Fruit fly (Drosophila melanogaster) whole organism, embryonic: ENCODE data around the gene Nagk.
A peak's percentile ranks its signal among the peaks of the same experiment; 100 is the strongest.

Experiments used
- Awh ChIP-seq: fragments of 200-800 bp; sonication (Bioruptor generic); IDR thresholded peaks from 2 replicates; pipeline ENCODE4, ENCODE4 v1.3.6; 2022; ENCODE audit warnings: missing biosample characterization, missing genetic modification characterization
- B-H1 ChIP-seq: fragments of 200-800 bp; sonication (Bioruptor generic); IDR thresholded peaks from 3 replicates; pipeline ENCODE4 v1.3.6; 2022; ENCODE audit warnings: missing biosample characterization, missing genetic modification characterization
- BEAF-32 ChIP-seq: fragments of 200-800 bp; sonication (Bioruptor generic); optimal IDR thresholded peaks from 3 replicates; lab custom pipeline; 2017; ENCODE audit warnings: missing biosample characterization, missing genetic modification characterization, mild to moderate bottlenecking, moderate library complexity, missing genetic modification reagents
- Blimp-1 ChIP-seq: fragments of 200-800 bp; sonication (Bioruptor generic); optimal IDR thresholded peaks from 3 replicates; lab custom pipeline; 2018; ENCODE audit warnings: missing biosample characterization, missing genetic modification characterization, mild to moderate bottlenecking, moderate library complexity, missing genetic modification reagents
- CG11398 ChIP-seq: fragments of 200-800 bp; sonication (Bioruptor generic); optimal IDR thresholded peaks from 2 replicates; lab custom pipeline; 2016; ENCODE audit warnings: missing biosample characterization, missing genetic modification characterization
- CG11560 ChIP-seq: fragments of 200-800 bp; sonication (Bioruptor generic); IDR thresholded peaks from 3 replicates; pipeline ENCODE4 v1.3.6; 2022; ENCODE audit warnings: missing biosample characterization, missing genetic modification characterization
- CG13424 ChIP-seq: fragments of 200-800 bp; sonication (Bioruptor generic); optimal IDR thresholded peaks from 2 replicates; lab custom pipeline; 2019; ENCODE audit warnings: missing biosample characterization, mild to moderate bottlenecking, missing genetic modification characterization, moderate library complexity
- CG13775 ChIP-seq: fragments of 200-800 bp; sonication (Bioruptor generic); optimal IDR thresholded peaks from 3 replicates; lab custom pipeline; 2017; ENCODE audit warnings: missing biosample characterization, mild to moderate bottlenecking, missing genetic modification characterization
- CG14860 ChIP-seq: fragments of 200-800 bp; sonication (Bioruptor generic); IDR thresholded peaks from 3 replicates; pipeline ENCODE4 v1.3.6; 2022; ENCODE audit warnings: missing biosample characterization, missing genetic modification characterization; ENCODE audit not compliant: partially characterized antibody
- CG15073 ChIP-seq: fragments of 200-800 bp; sonication (Bioruptor generic); optimal IDR thresholded peaks from 2 replicates; lab custom pipeline; 2016; ENCODE audit warnings: missing biosample characterization, missing genetic modification characterization
- CG1529 ChIP-seq: fragments of 200-800 bp; sonication (Bioruptor generic); optimal IDR thresholded peaks from 3 replicates; lab custom pipeline; 2018; ENCODE audit warnings: missing biosample characterization, missing genetic modification characterization
- CG1603 ChIP-seq: fragments of 200-800 bp; sonication (Bioruptor generic); optimal IDR thresholded peaks from 2 replicates; lab custom pipeline; 2019; ENCODE audit warnings: missing biosample characterization, mild to moderate bottlenecking, missing genetic modification characterization, moderate library complexity
- CG16815 ChIP-seq: fragments of 200-800 bp; sonication (Bioruptor generic); optimal IDR thresholded peaks from 3 replicates; lab custom pipeline; 2017; ENCODE audit warnings: missing biosample characterization, mild to moderate bottlenecking, missing genetic modification characterization
- CG3995 ChIP-seq: fragments of 200-800 bp; sonication (Bioruptor generic); optimal IDR thresholded peaks from 3 replicates; lab custom pipeline; 2016; ENCODE audit warnings: missing biosample characterization, missing genetic modification characterization
- CG4730 ChIP-seq: fragments of 200-800 bp; sonication (Bioruptor generic); IDR thresholded peaks from 2 replicates; pipeline ENCODE4 v1.3.6; 2022; ENCODE audit warnings: missing biosample characterization, missing genetic modification characterization
- CG6254 ChIP-seq: fragments of 200-800 bp; sonication (Bioruptor generic); optimal IDR thresholded peaks from 3 replicates; lab custom pipeline; 2017; ENCODE audit warnings: mild to moderate bottlenecking, missing biosample characterization, missing genetic modification reagents, missing genetic modification characterization
- CG6813 ChIP-seq: fragments of 200-800 bp; sonication (Bioruptor generic); optimal IDR thresholded peaks from 2 replicates; lab custom pipeline; 2017; ENCODE audit warnings: missing biosample characterization, missing genetic modification characterization, mild to moderate bottlenecking, moderate library complexity, missing genetic modification reagents
- CG7372 ChIP-seq: fragments of 200-800 bp; sonication (Bioruptor generic); IDR thresholded peaks from 2 replicates; pipeline ENCODE4 v1.3.6; 2022; ENCODE audit warnings: missing biosample characterization, missing genetic modification characterization
- CG8281 ChIP-seq: fragments of 200-800 bp; sonication (Bioruptor generic); optimal IDR thresholded peaks from 2 replicates; lab custom pipeline; 2018; ENCODE audit warnings: missing biosample characterization, mild to moderate bottlenecking, missing genetic modification characterization, moderate library complexity
- CG8359 ChIP-seq: fragments of 200-800 bp; sonication (Bioruptor generic); optimal IDR thresholded peaks from 2 replicates; lab custom pipeline; 2017; ENCODE audit warnings: missing biosample characterization, mild to moderate bottlenecking, missing genetic modification characterization, borderline replicate concordance
- CG8765 ChIP-seq: fragments of 200-800 bp; sonication (Bioruptor generic); IDR thresholded peaks from 2 replicates; pipeline ENCODE4 v1.3.6; 2022; ENCODE audit warnings: missing biosample characterization, missing genetic modification characterization
- CG8924 ChIP-seq: fragments of 200-800 bp; optimal IDR thresholded peaks from 3 replicates; lab custom pipeline; 2019; ENCODE audit warnings: missing biosample characterization, mild to moderate bottlenecking, missing genetic modification characterization, moderate library complexity
- CG9797 ChIP-seq: fragments of 200-800 bp; sonication (Bioruptor generic); optimal IDR thresholded peaks from 3 replicates; lab custom pipeline; 2018; ENCODE audit warnings: missing biosample characterization, mild to moderate bottlenecking, missing genetic modification characterization
- CTCF ChIP-seq: fragments of 200-800 bp; sonication (Bioruptor generic); optimal IDR thresholded peaks from 2 replicates; lab custom pipeline; 2017; ENCODE audit warnings: missing biosample characterization, mild to moderate bottlenecking, missing genetic modification characterization, moderate library complexity
- Camta ChIP-seq: fragments of 200-800 bp; sonication (Bioruptor generic); optimal IDR thresholded peaks from 2 replicates; lab custom pipeline; 2016; ENCODE audit warnings: missing biosample characterization, missing genetic modification characterization
- Dbx ChIP-seq: fragments of 200-800 bp; sonication (Bioruptor generic); IDR thresholded peaks from 3 replicates; pipeline ENCODE4 v1.3.6; 2022; ENCODE audit warnings: missing biosample characterization, missing genetic modification characterization
- Ets97D ChIP-seq: fragments of 200-800 bp; sonication (Bioruptor generic); optimal IDR thresholded peaks from 3 replicates; lab custom pipeline; 2016; ENCODE audit warnings: missing biosample characterization, missing genetic modification characterization
- Myb ChIP-seq: fragments of 200-800 bp; sonication (Bioruptor generic); optimal IDR thresholded peaks from 2 replicates; lab custom pipeline; 2016; ENCODE audit warnings: missing biosample characterization, missing genetic modification characterization
- Scr ChIP-seq: fragments of 200-800 bp; sonication (Bioruptor generic); IDR thresholded peaks from 2 replicates; pipeline ENCODE4 v1.3.6; 2022; ENCODE audit warnings: missing biosample characterization, missing genetic modification characterization; ENCODE audit not compliant: partially characterized antibody
- Sox102F ChIP-seq: fragments of 200-800 bp; sonication (Bioruptor generic); optimal IDR thresholded peaks from 2 replicates; lab custom pipeline; 2018; ENCODE audit warnings: missing biosample characterization, mild to moderate bottlenecking, missing genetic modification characterization, moderate library complexity
- Trl ChIP-seq, 3 experiments: fragments of >200 bp in 2 of 3; fragments of 200-800 bp in 1 of 3; sonication (Bioruptor generic) in 1 of 3; optimal IDR thresholded peaks; 2 replicates in 1 of 3; 3 replicates in 2 of 3; lab custom pipeline; 2016 to 2017; ENCODE audit warnings: missing biosample characterization in 1 of 3, missing genetic modification characterization in 1 of 3
- ap ChIP-seq: fragments of 200-800 bp; sonication (Bioruptor generic); IDR thresholded peaks from 2 replicates; pipeline ENCODE4 v1.3.6; 2022; ENCODE audit warnings: missing biosample characterization, missing genetic modification characterization
- ash1 ChIP-seq: fragments of 200-800 bp; sonication (Bioruptor generic); optimal IDR thresholded peaks from 2 replicates; lab custom pipeline; 2018; ENCODE audit warnings: missing biosample characterization, mild to moderate bottlenecking, missing genetic modification characterization
- chn ChIP-seq: fragments of 200-800 bp; sonication (Bioruptor generic); optimal IDR thresholded peaks from 2 replicates; lab custom pipeline; 2016; ENCODE audit warnings: missing biosample characterization, missing genetic modification characterization
- dmrt99B ChIP-seq: fragments of 200-800 bp; sonication (Bioruptor generic); optimal IDR thresholded peaks from 2 replicates; lab custom pipeline; 2018; ENCODE audit warnings: missing biosample characterization, mild to moderate bottlenecking, missing genetic modification characterization, moderate library complexity
- ewg ChIP-seq: fragments of 200-800 bp; sonication (Bioruptor generic); optimal IDR thresholded peaks from 3 replicates; lab custom pipeline; 2017; ENCODE audit warnings: mild to moderate bottlenecking, missing biosample characterization, missing genetic modification reagents, missing genetic modification characterization
- grau ChIP-seq: fragments of 200-800 bp; optimal IDR thresholded peaks from 3 replicates; lab custom pipeline; 2019; ENCODE audit warnings: missing biosample characterization, mild to moderate bottlenecking, missing genetic modification characterization, moderate library complexity
- gro ChIP-seq: fragments of 200-800 bp; sonication (Bioruptor generic); optimal IDR thresholded peaks from 2 replicates; lab custom pipeline; 2016; ENCODE audit warnings: missing biosample characterization, missing genetic modification characterization
- gsb-n ChIP-seq: fragments of 200-800 bp; sonication (Bioruptor generic); optimal IDR thresholded peaks from 3 replicates; lab custom pipeline; 2018; ENCODE audit warnings: missing biosample characterization, mild to moderate bottlenecking, missing genetic modification characterization
- jumu ChIP-seq: fragments of 200-800 bp; sonication (Bioruptor generic); optimal IDR thresholded peaks from 3 replicates; lab custom pipeline; 2016; ENCODE audit warnings: missing biosample characterization, missing genetic modification characterization
- lbe ChIP-seq: fragments of 200-800 bp; sonication (Bioruptor generic); optimal IDR thresholded peaks from 2 replicates; lab custom pipeline; 2016; ENCODE audit warnings: missing biosample characterization, mild to moderate bottlenecking, missing genetic modification characterization
- maf-S ChIP-seq: fragments of 200-800 bp; sonication (Bioruptor generic); optimal IDR thresholded peaks from 2 replicates; lab custom pipeline; 2016; ENCODE audit warnings: missing biosample characterization, missing genetic modification characterization
- nerfin-2 ChIP-seq: fragments of 200-800 bp; sonication (Bioruptor generic); IDR thresholded peaks from 2 replicates; pipeline ENCODE4 v1.3.6; 2022; ENCODE audit warnings: missing biosample characterization, missing genetic modification characterization; ENCODE audit not compliant: partially characterized antibody
- pzg ChIP-seq: fragments of 200-800 bp; sonication (Bioruptor generic); optimal IDR thresholded peaks from 3 replicates; lab custom pipeline; 2018; ENCODE audit warnings: missing biosample characterization, mild to moderate bottlenecking, missing genetic modification characterization, moderate library complexity
- slp2 ChIP-seq: fragments of 200-800 bp; sonication (Bioruptor generic); optimal IDR thresholded peaks from 2 replicates; lab custom pipeline; 2016; ENCODE audit warnings: missing biosample characterization, missing genetic modification characterization
- sob ChIP-seq: fragments of 200-800 bp; sonication (Bioruptor generic); IDR thresholded peaks from 2 replicates; pipeline ENCODE4 v1.3.6; 2022; ENCODE audit warnings: missing biosample characterization, missing genetic modification characterization
- sqz ChIP-seq: fragments of 200-800 bp; sonication (Bioruptor generic); optimal IDR thresholded peaks from 3 replicates; lab custom pipeline; 2018; ENCODE audit warnings: missing biosample characterization, mild to moderate bottlenecking, missing genetic modification characterization
- twi ChIP-seq: fragments of 200-800 bp; optimal IDR thresholded peaks from 2 replicates; lab custom pipeline; 2019; ENCODE audit warnings: missing biosample characterization, mild to moderate bottlenecking, missing genetic modification characterization, moderate library complexity
- zfh1 ChIP-seq: fragments of 200-800 bp; sonication (Bioruptor generic); IDR thresholded peaks from 3 replicates; pipeline ENCODE4 v1.3.6; 2022; ENCODE audit warnings: missing biosample characterization, missing genetic modification characterization

Gene Nagk

DNA sequence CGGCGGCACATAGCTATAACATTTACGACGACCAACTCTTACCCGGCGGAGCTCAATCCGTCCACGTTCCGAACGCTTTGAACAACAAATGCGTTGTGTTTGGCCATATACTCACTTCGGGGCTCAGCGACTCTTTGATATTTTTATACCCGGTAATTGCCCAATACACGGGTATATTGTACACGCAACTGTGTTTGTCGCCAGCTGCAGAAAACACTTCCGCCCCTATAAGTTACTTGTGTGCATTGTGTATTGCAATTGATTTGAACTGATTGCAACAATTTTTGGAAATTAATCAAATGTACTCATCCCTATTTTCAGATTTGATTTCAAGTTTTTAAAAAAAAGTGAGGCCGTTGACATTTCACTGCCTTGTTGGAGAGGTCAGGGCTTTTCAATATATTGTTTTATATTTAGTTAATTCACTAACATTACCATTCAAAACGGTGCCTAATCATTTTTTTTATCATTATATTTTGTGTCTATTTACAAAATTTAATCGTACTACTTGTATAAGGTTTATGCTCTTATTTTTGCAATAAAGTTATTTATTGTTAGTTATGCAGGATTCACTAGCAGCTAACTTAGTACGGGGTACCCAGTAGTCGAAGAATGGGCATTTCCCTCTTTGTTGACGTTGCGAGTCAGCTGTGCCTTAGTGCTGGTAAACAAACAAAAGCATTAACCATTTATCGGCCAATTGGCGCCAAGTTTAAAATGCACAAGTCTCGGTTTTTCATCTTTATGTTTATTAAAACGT is at the start of gene Nagk (continued):
- no peak for TF ChIP-seq CG15073 (GFP tag; lab: Kevin White, UChicago)
- no peak for TF ChIP-seq jumu (GFP tag; lab: Kevin White, UChicago)
- peak; percentile 46 for TF ChIP-seq slp2 (GFP tag; lab: Kevin White, UChicago)
- peak; percentile 55 for TF ChIP-seq lbe (GFP tag; lab: Kevin White, UChicago)
- peak; percentile 79 for TF ChIP-seq CG13775
- peak; percentile 79 for TF ChIP-seq CG8924 (tag; lab: Kevin White, UChicago)
- no peak for TF ChIP-seq nerfin-2 (GFP tag; lab: Robert Waterston, UW)
- TF ChIP-seq CG6254 (GFP tag; lab: Kevin White, UChicago), result no peak
- TF ChIP-seq twi (tag; lab: Kevin White, UChicago), result no peak
- TF ChIP-seq CG9797 (GFP tag; lab: Kevin White, UChicago), result no peak
- TF ChIP-seq CG8281 (tag; lab: Kevin White, UChicago), result peak; percentile 1
- peak; percentile 60 for TF ChIP-seq gro (GFP tag; lab: Kevin White, UChicago)
- TF ChIP-seq CG8359 (GFP tag; lab: Kevin White, UChicago), result no peak
- no peak for TF ChIP-seq ap (GFP tag; lab: Robert Waterston, UW)
- no peak for TF ChIP-seq CG6813 (GFP tag; lab: Kevin White, UChicago)
- TF ChIP-seq CTCF (GFP tag; lab: Kevin White, UChicago), result no peak
- no peak for TF ChIP-seq CG11560 (tag; lab: Robert Waterston, UW)
- peak; percentile 34 for TF ChIP-seq pzg
- no peak for TF ChIP-seq CG8765 (GFP tag; lab: Robert Waterston, UW)
- TF ChIP-seq Trl (optimal IDR thresholded peaks at IDR 0.05; lab: Kevin White, UChicago), result no peak
- TF ChIP-seq Trl (GFP tag; optimal IDR thresholded peaks at IDR 0.05; lab: Kevin White, UChicago), result peak; percentile 37
- peak; percentile 49; the same call in 1 of the 3 replicates for TF ChIP-seq Dbx (GFP tag; lab: Robert Waterston, UW)
- no peak for TF ChIP-seq CG3995 (GFP tag; lab: Kevin White, UChicago)
- no peak for TF ChIP-seq CG11398
- 0 out of 2 replicates have a peak, but pooled peaks have one; percentile 27 for TF ChIP-seq sob (GFP tag; lab: Robert Waterston, UW)
- TF ChIP-seq maf-S (GFP tag; lab: Kevin White, UChicago), result peak; percentile 30
- TF ChIP-seq zfh1, result peak; percentile 30; the same call in 2 of the 3 replicates
- TF ChIP-seq CG13424 (tag; lab: Kevin White, UChicago), result peak; percentile 52
- peak; percentile 29 for TF ChIP-seq ewg (GFP tag; lab: Kevin White, UChicago)
- TF ChIP-seq Sox102F, result peak; percentile 64
- TF ChIP-seq CG14860 (GFP tag; lab: Robert Waterston, UW), result no peak
- TF ChIP-seq BEAF-32, result peak; percentile 14
- peak; percentile 42 for TF ChIP-seq grau (tag; lab: Kevin White, UChicago)
- peak; percentile 48 for TF ChIP-seq CG1603 (tag; lab: Kevin White, UChicago)
- peak; percentile 33 for TF ChIP-seq Myb (GFP tag; lab: Kevin White, UChicago)
- peak; percentile 35 for TF ChIP-seq Ets97D (GFP tag; lab: Kevin White, UChicago)
- TF ChIP-seq Blimp-1 (GFP tag; lab: Kevin White, UChicago), result peak; percentile 28
- peak; percentile 60; the same call in 1 of the 2 replicates for TF ChIP-seq Awh (GFP tag; lab: Robert Waterston, UW)
- TF ChIP-seq B-H1, result 0 out of 3 replicates have a peak, but pooled peaks have one; percentile 19
- no peak for TF ChIP-seq ash1 (GFP tag; lab: Kevin White, UChicago)
- peak; percentile 40 for TF ChIP-seq Camta (GFP tag; lab: Kevin White, UChicago)
- peak; percentile 54 for TF ChIP-seq CG16815 (GFP tag; lab: Kevin White, UChicago)
- peak; percentile 67 for TF ChIP-seq dmrt99B (tag; lab: Kevin White, UChicago)
- peak; percentile 47 for TF ChIP-seq CG1529
- no peak for TF ChIP-seq Scr (GFP tag; lab: Robert Waterston, UW)
- TF ChIP-seq CG4730, result no peak
- TF ChIP-seq CG7372 (GFP tag; lab: Robert Waterston, UW), result no peak
- peak; percentile 43 for TF ChIP-seq chn
- no peak for TF ChIP-seq sqz (GFP tag; lab: Kevin White, UChicago)
- peak; percentile 39 for TF ChIP-seq gsb-n (tag; lab: Kevin White, UChicago)
